Worm (Caenorhabditis elegans): ENCODE results near the gene F15E6.5.

F15E6.5 gene

ce11 chrIV:4247334-4247733, 42.0 kb upstream of the F15E6.5 start (continued):
- TF ChIP-seq ceh-16 (tag; optimal IDR thresholded peaks at IDR 0.05) (no peak), Y55F3AM.14 (GFP tag; optimal IDR thresholded peaks at IDR 0.05) (no peak), nhr-25 (tag; optimal IDR thresholded peaks at IDR 0.05) (peak; percentile 33), F13H6.1 (tag; optimal IDR thresholded peaks at IDR 0.05) (peak; percentile 20), nhr-237 (tag; optimal IDR thresholded peaks at IDR 0.05) (no peak), fos-1 (tag; optimal IDR thresholded peaks at IDR 0.05) (no peak), egl-27 (tag; optimal IDR thresholded peaks at IDR 0.05) (no peak), nhr-10 (tag; optimal IDR thresholded peaks at IDR 0.05) (no peak), nhr-77 (tag; optimal IDR thresholded peaks at IDR 0.05) (no peak), ztf-11 (tag; optimal IDR thresholded peaks at IDR 0.05) (no peak), ztf-4 (tag; optimal IDR thresholded peaks at IDR 0.05) (no peak), zag-1 (tag; optimal IDR thresholded peaks at IDR 0.05) (no peak), nhr-21 (tag; optimal IDR thresholded peaks at IDR 0.05) (peak; percentile 40), crh-2 (tag; optimal IDR thresholded peaks at IDR 0.05) (peak; percentile 11), nhr-11 (tag; optimal IDR thresholded peaks at IDR 0.05) (no peak), unc-39 (tag; optimal IDR thresholded peaks at IDR 0.05) (no peak), blmp-1 (tag; optimal IDR thresholded peaks at IDR 0.05; ENCODE audit: insufficient read depth) (no peak), unc-62 (GFP tag; optimal IDR thresholded peaks at IDR 0.05) (no peak), elt-3 (tag; optimal IDR thresholded peaks at IDR 0.05) (no peak), lin-11 (tag; optimal IDR thresholded peaks at IDR 0.05) (peak; percentile 19), unc-55 (GFP tag; optimal IDR thresholded peaks at IDR 0.05) (peak; percentile 78), nhr-12 (tag; optimal IDR thresholded peaks at IDR 0.05) (no peak), nhr-6 (tag; optimal IDR thresholded peaks at IDR 0.05) (no peak), R02D3.7 (tag; optimal IDR thresholded peaks at IDR 0.05) (no peak)

- TF ChIP-seq alr-1 (tag; optimal IDR thresholded peaks at IDR 0.05), result no peak
- TF ChIP-seq lin-39 (tag; optimal IDR thresholded peaks at IDR 0.05), result no peak
- no peak for TF ChIP-seq lsy-2 (tag; optimal IDR thresholded peaks at IDR 0.05)
- no peak for TF ChIP-seq fos-1 (tag; optimal IDR thresholded peaks at IDR 0.05)
- no peak for TF ChIP-seq ztf-11 (tag; optimal IDR thresholded peaks at IDR 0.05)
- no peak for TF ChIP-seq nhr-10 (tag; optimal IDR thresholded peaks at IDR 0.05)
- no peak for TF ChIP-seq nhr-11 (tag; optimal IDR thresholded peaks at IDR 0.05)
- no peak for TF ChIP-seq nhr-237 (tag; optimal IDR thresholded peaks at IDR 0.05)
- TF ChIP-seq ceh-82 (tag; optimal IDR thresholded peaks at IDR 0.05), result no peak
- TF ChIP-seq skn-1 (tag; optimal IDR thresholded peaks at IDR 0.05), result no peak
- no peak for TF ChIP-seq blmp-1 (tag; optimal IDR thresholded peaks at IDR 0.05; ENCODE audit: insufficient read depth)
- TF ChIP-seq peb-1 (tag; optimal IDR thresholded peaks at IDR 0.05), result no peak
- no peak for TF ChIP-seq unc-39 (tag; optimal IDR thresholded peaks at IDR 0.05)
- TF ChIP-seq elt-3 (tag; optimal IDR thresholded peaks at IDR 0.05), result no peak
- TF ChIP-seq R02D3.7 (tag; optimal IDR thresholded peaks at IDR 0.05), result no peak
- no peak for TF ChIP-seq egl-27 (tag; optimal IDR thresholded peaks at IDR 0.05)
- no peak for TF ChIP-seq ztf-1 (GFP tag; conservative IDR thresholded peaks at IDR 0.05)
- TF ChIP-seq ceh-16 (tag; optimal IDR thresholded peaks at IDR 0.05), result no peak
Measured at ce11 chrIV:4247770-4248169, 41.6 kb upstream of the F15E6.5 start, which contains the start of gene ama-1. Gene ama-1 (plus strand): TSS chrIV:4248070.

ce11 chrIV:4254989-4255582, 34.3 kb upstream of the F15E6.5 start:
- no peak for TF ChIP-seq aly-2 (tag; optimal IDR thresholded peaks at IDR 0.05)
- TF ChIP-seq blmp-1 (tag; optimal IDR thresholded peaks at IDR 0.05; ENCODE audit: insufficient read depth), result no peak
- TF ChIP-seq dmd-4 (tag; optimal IDR thresholded peaks at IDR 0.05), result no peak

ce11 chrIV:4259433-4259832, 29.9 kb upstream of the F15E6.5 start:
- no peak for TF ChIP-seq dmd-4 (tag; optimal IDR thresholded peaks at IDR 0.05)
- peak; percentile 78 for TF ChIP-seq fos-1 (tag; optimal IDR thresholded peaks at IDR 0.05)
- TF ChIP-seq elt-3 (tag; optimal IDR thresholded peaks at IDR 0.05), result no peak
- TF ChIP-seq lin-39 (tag; optimal IDR thresholded peaks at IDR 0.05), result no peak

- TF ChIP-seq crh-2 (tag; optimal IDR thresholded peaks at IDR 0.05) (no peak), mab-5 (tag; optimal IDR thresholded peaks at IDR 0.05) (no peak), lsy-2 (tag; optimal IDR thresholded peaks at IDR 0.05) (no peak), mdl-1 (tag; optimal IDR thresholded peaks at IDR 0.05) (no peak), sma-3 (GFP tag; optimal IDR thresholded peaks at IDR 0.05) (no peak), snpc-4 (tag; optimal IDR thresholded peaks at IDR 0.05) (no peak), elt-1 (tag; optimal IDR thresholded peaks at IDR 0.05) (no peak)
Measured at ce11 chrIV:4262993-4263392, 26.4 kb upstream of the F15E6.5 start, which contains the start of gene col-33. Gene col-33 (plus strand): TSS chrIV:4263293.
